Worm (Caenorhabditis elegans) whole organism, dauer: ENCODE results near the gene gap-2.
A peak's percentile ranks its signal among the peaks of the same experiment; 100 is the strongest.
"Not testable (repeated sequence)": the region's sequence is repeated elsewhere in the genome, so short reads cannot be mapped to it uniquely, and the experiment has no call there.

ENCODE experiments used
- unc-62 ChIP-seq: sonication (generic microtip); optimal IDR thresholded peaks from 2 replicates; lab custom pipeline; 2017; ENCODE audit warnings: missing biosample characterization, missing genetic modification reagents, missing genetic modification characterization

gap-2 gene

DNA sequence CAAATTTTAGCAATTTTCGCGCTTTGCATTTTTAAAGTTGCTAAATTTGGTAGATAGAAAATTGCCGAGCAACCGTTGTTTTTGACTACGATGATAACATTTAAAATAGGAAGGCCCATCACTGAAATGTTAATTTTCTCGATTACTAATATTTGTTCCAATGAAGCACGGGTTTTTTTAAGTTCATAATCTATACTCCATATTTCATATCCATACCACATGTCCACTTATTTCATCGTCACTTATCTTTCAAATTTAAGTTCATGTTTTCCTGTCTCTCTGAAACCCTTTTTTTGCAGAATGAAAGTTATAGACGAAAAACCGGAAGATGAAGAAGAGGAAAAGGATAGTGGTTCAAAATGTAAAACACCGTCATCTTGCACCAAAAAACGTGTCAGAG, at the start of gene gap-2:
TSS of gene gap-2 (plus strand) at position 301 of the 400 bp plus-strand sequence.
- no peak for TF ChIP-seq unc-62

ce11 chrX:9428059-9428458, 44.2 kb upstream of the gap-2 start, which contains the start of gene B0272.4:
B0272.4 (plus strand) TSS chrX:9428431.
- no peak for TF ChIP-seq unc-62

- TF ChIP-seq unc-62: no peak
Observed at ce11 chrX:9431002-9431482, 41.2 kb upstream of the gap-2 start, which contains the start of gene B0272.3. B0272.3 (plus strand) TSS chrX:9431432.

DNA sequence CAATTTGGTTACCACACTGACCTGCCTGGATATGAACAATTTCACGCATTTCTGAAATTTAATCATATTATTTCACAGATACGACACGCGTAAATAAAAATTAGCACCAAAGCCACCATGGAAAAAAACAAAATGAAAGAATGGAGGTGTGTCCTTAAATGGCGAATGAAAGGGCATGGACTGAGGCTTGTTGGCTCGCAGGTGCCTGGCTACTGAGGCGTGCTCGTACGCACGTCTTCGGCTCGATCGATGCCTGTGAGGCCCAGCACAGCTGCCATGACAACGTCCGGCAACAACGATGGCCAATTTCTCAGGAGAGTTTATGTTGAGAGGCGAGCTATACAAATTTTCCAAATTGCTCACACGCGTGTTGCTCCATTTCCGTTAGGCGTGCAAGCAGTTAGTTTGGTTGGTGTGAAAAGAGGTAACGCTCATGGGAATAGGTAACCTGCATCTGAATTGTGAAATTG, 35.4 kb upstream of the gap-2 start, which contains the start of gene tbb-4:
TSS of gene tbb-4 (minus strand) at position 51 of the 470 bp plus-strand sequence.
- no peak for TF ChIP-seq unc-62

ce11 chrX:9441512-9441911, 30.8 kb upstream of the gap-2 start, which contains the start of gene memb-1:
memb-1 (minus strand) TSS chrX:9441571.
- no peak for TF ChIP-seq unc-62

DNA sequence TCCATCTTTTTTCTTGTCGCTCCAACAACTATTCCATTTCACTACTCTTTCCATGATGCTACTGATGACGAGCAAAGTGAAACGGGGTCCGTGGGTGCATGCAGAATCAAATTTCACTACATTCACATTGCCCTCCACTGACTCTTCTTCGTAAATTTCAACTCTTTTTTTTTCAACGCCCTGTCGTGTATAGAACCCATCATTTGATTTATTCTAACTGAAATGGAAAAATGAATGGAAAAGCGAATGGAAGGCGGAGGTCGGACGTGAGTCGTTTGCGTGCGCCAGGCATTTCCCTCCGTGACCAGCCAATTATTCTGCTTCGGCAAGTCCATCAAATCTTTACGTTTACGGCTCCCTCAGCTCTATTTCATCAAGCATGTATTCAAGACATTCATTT, 28.4 kb upstream of the gap-2 start:
- TF ChIP-seq unc-62: no peak

DNA sequence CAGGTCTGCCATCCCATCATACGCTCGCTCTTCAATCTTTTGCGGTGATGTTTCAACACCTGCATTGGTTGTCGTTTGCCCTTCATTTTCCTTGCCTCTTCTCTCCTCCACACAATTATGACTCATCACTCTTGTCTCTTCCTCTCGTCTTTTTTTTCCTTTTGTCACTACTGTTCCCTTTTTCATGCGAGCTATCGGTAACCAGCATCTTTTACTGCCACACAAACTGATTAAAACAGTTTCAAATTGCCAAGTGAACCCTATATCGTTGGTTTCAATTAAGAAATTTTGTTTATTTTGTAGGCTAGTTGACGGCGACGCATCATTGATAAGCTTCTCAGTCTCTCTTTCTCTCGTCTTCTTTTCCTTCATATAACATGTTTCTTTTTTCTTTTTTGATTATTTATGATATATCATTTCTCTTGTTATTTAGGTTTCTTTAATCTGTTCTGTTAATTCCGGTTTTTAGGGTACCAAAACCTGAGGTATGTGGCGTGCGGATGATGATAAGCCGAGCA, 26.0 kb upstream of the gap-2 start, which contains the start of gene ZK899.1:
TSS of gene ZK899.1 (plus strand) at position 468 of the 518 bp plus-strand sequence.
- TF ChIP-seq unc-62: no peak

ce11 chrX:9449330-9449729, 22.9 kb upstream of the gap-2 start, which contains the start of gene ZK899.7:
ZK899.7 (minus strand) TSS chrX:9449430.
- TF ChIP-seq unc-62: no peak

DNA sequence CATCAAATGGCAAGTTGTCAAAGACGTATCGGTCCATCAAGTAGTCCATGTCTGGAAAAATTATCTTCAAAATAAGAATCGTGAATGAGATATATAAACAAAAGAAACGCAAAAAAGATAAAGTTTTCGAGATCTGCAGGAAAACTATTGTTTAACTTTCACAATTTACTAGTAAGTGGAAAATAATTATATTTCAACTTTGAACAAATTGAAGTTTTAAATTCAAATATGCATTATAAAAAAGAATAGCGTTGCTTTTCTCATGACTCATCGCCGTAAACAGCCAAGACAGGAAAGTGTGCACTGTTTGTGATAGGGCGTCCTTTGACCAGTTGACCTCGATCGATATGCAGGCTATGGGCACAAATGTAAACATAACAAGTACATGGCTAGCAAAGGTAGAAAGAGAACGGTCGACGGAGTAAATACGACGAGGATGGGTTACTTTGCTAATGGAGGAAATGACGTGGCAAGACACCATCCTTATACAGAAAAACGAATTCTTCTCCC, 20.3 kb upstream of the gap-2 start, which contains the start of gene ZK899.2:
TSS of gene ZK899.2 (minus strand) at position 51 of the 510 bp plus-strand sequence.
- no peak for TF ChIP-seq unc-62

DNA sequence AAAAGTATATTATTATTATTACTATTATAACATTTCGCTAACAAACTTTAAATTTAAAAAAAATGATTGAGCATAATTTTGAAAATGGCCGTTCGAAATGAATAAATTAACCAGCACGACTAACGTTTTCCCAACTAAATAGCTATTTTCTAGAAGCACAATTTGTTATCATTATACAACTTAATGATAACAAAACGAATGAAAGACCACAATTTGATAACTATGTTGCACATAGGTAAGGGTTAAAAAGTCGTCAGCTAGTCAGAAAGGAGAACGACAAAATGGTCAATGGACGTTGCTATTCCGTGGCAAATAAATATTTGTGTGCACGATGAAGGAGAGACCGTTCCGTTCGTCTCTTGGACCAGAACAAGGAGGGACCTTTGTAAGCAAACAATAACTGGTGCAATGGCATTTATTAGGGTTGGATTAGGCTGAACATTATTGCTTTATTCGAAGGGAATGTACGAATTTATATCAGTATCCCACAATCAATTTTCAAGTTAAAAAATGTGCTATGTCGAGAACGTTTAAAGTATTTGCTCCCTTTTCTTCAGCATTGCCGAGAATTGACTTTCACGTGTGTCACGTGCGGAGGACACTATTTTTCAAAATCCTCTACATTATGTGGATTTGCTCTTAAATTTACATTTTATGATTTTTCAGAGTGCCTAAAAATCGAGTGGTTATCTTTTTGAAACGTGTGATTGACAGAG, 19.6 kb upstream of the gap-2 start, which contains the start of gene ZK899.3:
TSS of gene ZK899.3 (plus strand) at position 666 of the 716 bp plus-strand sequence.
- no peak for TF ChIP-seq unc-62

ce11 chrX:9456579-9456978, 15.7 kb upstream of the gap-2 start:
- TF ChIP-seq unc-62: no peak

DNA sequence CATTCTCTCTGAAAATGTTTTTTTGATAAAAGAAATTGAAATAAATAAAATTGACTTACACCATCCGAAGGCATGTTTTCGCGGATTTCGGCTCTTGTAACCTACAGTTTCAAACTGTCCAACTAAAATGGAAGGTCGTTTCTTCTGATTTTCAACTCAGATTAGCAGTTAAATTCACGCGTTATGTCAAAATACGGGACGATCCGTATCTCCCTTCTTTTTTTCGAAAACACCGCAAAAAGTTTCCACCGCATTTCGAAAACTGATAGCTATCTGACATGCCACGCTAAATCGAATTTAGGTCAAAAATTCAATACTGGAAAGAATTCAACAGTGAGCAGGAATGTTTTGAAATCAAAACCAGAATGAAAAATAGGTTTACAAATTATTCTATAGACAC, 14.1 kb upstream of the gap-2 start, which contains the start of gene tba-8:
TSS of gene tba-8 (minus strand) at position 207 of the 400 bp plus-strand sequence.
- no peak for TF ChIP-seq unc-62

ce11 chrX:9460834-9461233, 11.4 kb upstream of the gap-2 start, which contains the start of gene ZK899.5:
ZK899.5 (minus strand) TSS chrX:9460934.
- not testable (repeated sequence) for TF ChIP-seq unc-62

- not testable (repeated sequence) for TF ChIP-seq unc-62
Observed at ce11 chrX:9463045-9463444, 9.2 kb upstream of the gap-2 start, which contains the start of gene ZK899.6. ZK899.6 (plus strand) TSS chrX:9463345.

ce11 chrX:9465722-9466132, 6.5 kb upstream of the gap-2 start:
- peak; percentile 65 for TF ChIP-seq unc-62

DNA sequence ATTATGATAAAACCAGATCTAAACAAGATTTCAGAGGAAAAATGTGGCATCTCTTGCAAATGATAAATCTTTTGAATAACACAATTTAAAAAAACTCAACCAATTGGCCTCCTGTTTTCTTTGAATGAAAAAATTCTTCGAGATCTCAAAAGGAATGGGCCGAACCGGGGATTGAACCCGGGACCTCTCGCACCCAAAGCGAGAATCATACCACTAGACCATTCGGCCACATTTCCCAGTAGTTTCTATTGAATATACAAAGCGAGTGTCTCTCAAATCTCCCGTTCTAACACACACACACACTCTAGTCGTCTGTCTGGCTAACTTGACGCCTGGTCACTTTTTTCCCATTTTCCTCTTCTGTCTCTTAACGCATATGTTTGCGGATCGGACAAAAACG, 4.7 kb upstream of the gap-2 start:
- no peak for TF ChIP-seq unc-62

ce11 chrX:9476752-9477151, 4.5 kb downstream of the gap-2 start:
- no peak for TF ChIP-seq unc-62
